Worm (Caenorhabditis elegans) whole organism, young adult: Measurements from ENCODE around the gene his-73.

Experiments
- B0035.1 ChIP-seq: sonication (generic microtip); optimal IDR thresholded peaks from 2 replicates; lab custom pipeline; 2016; ENCODE audit warnings: missing genetic modification characterization, mild to moderate bottlenecking, missing compliant biosample characterization, missing genotype, missing genetic modification reagents
- B0261.1 ChIP-seq: sonication (generic microtip); optimal IDR thresholded peaks from 2 replicates; lab custom pipeline; 2016; ENCODE audit warnings: mild to moderate bottlenecking, missing genetic modification characterization, moderate library complexity, missing compliant biosample characterization
- C17E4.6 ChIP-seq: fragments of 200-800 bp; sonication (Bioruptor generic); IDR thresholded peaks from 2 replicates; pipeline ENCODE4 v1.3.6; 2022; ENCODE audit warnings: missing genetic modification reagents, missing genetic modification characterization, missing compliant biosample characterization
- F23B12.7 ChIP-seq: sonication (generic microtip); optimal IDR thresholded peaks from 2 replicates; lab custom pipeline; 2017; ENCODE audit warnings: missing genetic modification characterization, mild to moderate bottlenecking, missing compliant biosample characterization, antibody characterized with exemption, moderate library complexity; ENCODE audit not compliant: insufficient read depth
- F37B4.10 ChIP-seq: fragments of 200-800 bp; sonication (Bioruptor generic); IDR thresholded peaks from 2 replicates; pipeline ENCODE4 v1.3.6; 2022; ENCODE audit warnings: missing genetic modification characterization, missing compliant biosample characterization
- F52B5.7 ChIP-seq: sonication (generic microtip); optimal IDR thresholded peaks from 2 replicates; lab custom pipeline; 2016; ENCODE audit warnings: mild to moderate bottlenecking, missing genetic modification characterization, missing compliant biosample characterization
- Y53G8AR.9 ChIP-seq: fragments of 200-800 bp; sonication (Bioruptor generic); conservative IDR thresholded peaks from 2 replicates; pipeline ENCODE4 v1.3.6; 2022; ENCODE audit warnings: missing genetic modification reagents, missing genetic modification characterization, missing compliant biosample characterization
- ZK185.1 ChIP-seq: sonication (generic microtip); optimal IDR thresholded peaks from 2 replicates; lab custom pipeline; 2016; ENCODE audit warnings: mild to moderate bottlenecking, missing genetic modification characterization, missing compliant biosample characterization; ENCODE audit not compliant: poor library complexity, severe bottlenecking
- athp-1 ChIP-seq: sonication (generic microtip); optimal IDR thresholded peaks from 2 replicates; lab custom pipeline; 2017; ENCODE audit warnings: mild to moderate bottlenecking, missing genetic modification characterization, missing compliant biosample characterization
- attf-3 ChIP-seq: fragments of 200-800 bp; sonication (Bioruptor generic); conservative IDR thresholded peaks from 2 replicates; pipeline ENCODE4 v1.3.6; 2022; ENCODE audit warnings: missing genetic modification reagents, missing genetic modification characterization, missing compliant biosample characterization
- cebp-1 ChIP-seq, 2 experiments: fragments of 200-800 bp in 1 of 2; sonication (Bioruptor generic) in 1 of 2; sonication (generic microtip) in 1 of 2; IDR thresholded peaks in 1 of 2; optimal IDR thresholded peaks in 1 of 2; 2 replicates each; pipeline versions ENCODE4 v1.3.6 to Lab custom; 2017 to 2022; ENCODE audit warnings: missing compliant biosample characterization in 2 of 2, missing genetic modification characterization in 2 of 2, mild to moderate bottlenecking in 1 of 2, missing genetic modification reagents in 1 of 2, moderate library complexity in 1 of 2
- ceh-100 ChIP-seq: fragments of 200-800 bp; sonication (Bioruptor generic); IDR thresholded peaks from 2 replicates; pipeline ENCODE4 v1.3.6; 2022; ENCODE audit warnings: missing genetic modification reagents, missing genetic modification characterization, missing compliant biosample characterization
- ceh-79 ChIP-seq: sonication (generic microtip); optimal IDR thresholded peaks from 2 replicates; lab custom pipeline; 2017; ENCODE audit warnings: mild to moderate bottlenecking, missing genetic modification characterization, missing compliant biosample characterization
- dpl-1 ChIP-seq: fragments of 150-350 bp; optimal IDR thresholded peaks from 2 replicates; lab custom pipeline; 2014; ENCODE audit warnings: missing biosample characterization, missing genetic modification reagents, missing genetic modification characterization
- egl-44 ChIP-seq: fragments of 200-800 bp; sonication (Bioruptor generic); IDR thresholded peaks from 2 replicates; pipeline ENCODE4 v1.3.6; 2022; ENCODE audit warnings: missing genetic modification reagents, missing genetic modification characterization, missing compliant biosample characterization
- egrh-3 ChIP-seq: fragments of 200-800 bp; sonication (Bioruptor generic); IDR thresholded peaks from 2 replicates; pipeline ENCODE4 v1.3.6; 2022; ENCODE audit warnings: missing genetic modification reagents, missing genetic modification characterization, missing compliant biosample characterization
- gei-17 ChIP-seq: fragments of 200-800 bp; sonication (Bioruptor generic); optimal IDR thresholded peaks from 2 replicates; lab custom pipeline; 2018; ENCODE audit warnings: mild to moderate bottlenecking, missing genetic modification characterization, missing compliant biosample characterization
- hmg-1.2 ChIP-seq: fragments of 200-800 bp; sonication (Bioruptor generic); IDR thresholded peaks from 2 replicates; pipeline ENCODE4 v1.3.6; 2022; ENCODE audit warnings: missing genetic modification reagents, missing genetic modification characterization, missing compliant biosample characterization
- hmg-20 ChIP-seq: fragments of 200-800 bp; sonication (Bioruptor generic); IDR thresholded peaks from 2 replicates; pipeline ENCODE4 v1.3.6; 2022; ENCODE audit warnings: missing genetic modification reagents, missing genetic modification characterization, missing compliant biosample characterization
- let-607 ChIP-seq, 2 experiments: fragments of 200-800 bp in 1 of 2; sonication (Bioruptor generic) in 1 of 2; sonication (generic microtip) in 1 of 2; optimal IDR thresholded peaks; 2 replicates each; lab custom pipeline; 2016 to 2018; ENCODE audit warnings: mild to moderate bottlenecking in 2 of 2, missing compliant biosample characterization in 2 of 2, missing genetic modification characterization in 2 of 2, moderate library complexity in 2 of 2, missing genotype in 1 of 2
- lin-35 ChIP-seq, 3 experiments: fragments of 150-350 bp in 2 of 3; sonication (generic microtip) in 1 of 3; optimal IDR thresholded peaks; 2 replicates each; lab custom pipeline; 2014 to 2018; ENCODE audit warnings: missing biosample characterization in 3 of 3, missing genetic modification characterization in 3 of 3, missing genetic modification reagents in 3 of 3
- lin-54 ChIP-seq: fragments of 200-800 bp; sonication (Bioruptor generic); optimal IDR thresholded peaks from 2 replicates; lab custom pipeline; 2018; ENCODE audit warnings: mild to moderate bottlenecking, missing genetic modification characterization, missing compliant biosample characterization
- lsl-1 ChIP-seq: fragments of 200-800 bp; sonication (Bioruptor generic); optimal IDR thresholded peaks from 2 replicates; lab custom pipeline; 2018; ENCODE audit warnings: mild to moderate bottlenecking, missing genetic modification characterization, moderate library complexity, missing compliant biosample characterization
- madf-10 ChIP-seq: sonication (generic microtip); optimal IDR thresholded peaks from 2 replicates; lab custom pipeline; 2016; ENCODE audit warnings: mild to moderate bottlenecking, missing genetic modification characterization, missing compliant biosample characterization
- madf-6 ChIP-seq: fragments of 200-800 bp; sonication (Bioruptor generic); IDR thresholded peaks from 2 replicates; pipeline ENCODE4 v1.3.6; 2022; ENCODE audit warnings: missing genetic modification reagents, missing genetic modification characterization, missing compliant biosample characterization
- mcd-1 ChIP-seq: fragments of 200-800 bp; sonication (Bioruptor generic); IDR thresholded peaks from 2 replicates; pipeline ENCODE4 v1.3.6; 2022; ENCODE audit warnings: missing genetic modification reagents, missing genetic modification characterization, missing compliant biosample characterization
- mel-28 ChIP-seq: sonication (generic microtip); optimal IDR thresholded peaks from 2 replicates; lab custom pipeline; 2016; ENCODE audit warnings: borderline replicate concordance, mild to moderate bottlenecking, missing genetic modification characterization, missing compliant biosample characterization
- mxl-1 ChIP-seq: sonication (generic microtip); optimal IDR thresholded peaks from 2 replicates; lab custom pipeline; 2016; ENCODE audit warnings: missing genetic modification characterization, missing compliant biosample characterization
- nhr-80 ChIP-seq: sonication (generic microtip); optimal IDR thresholded peaks from 2 replicates; lab custom pipeline; 2016; ENCODE audit warnings: missing genetic modification characterization, missing compliant biosample characterization
- nhr-90 ChIP-seq: sonication (generic microtip); optimal IDR thresholded peaks from 2 replicates; lab custom pipeline; 2016; ENCODE audit warnings: missing genotype, mild to moderate bottlenecking, missing genetic modification characterization, missing compliant biosample characterization
- pha-4 ChIP-seq: fragments of 150-350 bp; sonication (generic microtip); optimal IDR thresholded peaks from 2 replicates; lab custom pipeline; 2014; ENCODE audit warnings: missing biosample characterization, missing genetic modification reagents, missing genetic modification characterization
- rpc-1 ChIP-seq, 2 experiments: fragments of 150-350 bp in 1 of 2; sonication (generic microtip) in 1 of 2; optimal IDR thresholded peaks; 2 replicates each; lab custom pipeline; 2014 to 2018; ENCODE audit warnings: missing biosample characterization in 1 of 2, missing genetic modification characterization in 1 of 2, missing genetic modification reagents in 1 of 2, missing genotype in 1 of 2
- sptf-2 ChIP-seq: fragments of 200-800 bp; sonication (Bioruptor generic); optimal IDR thresholded peaks from 2 replicates; lab custom pipeline; 2018; ENCODE audit warnings: mild to moderate bottlenecking, missing genetic modification characterization, missing compliant biosample characterization
- tbp1 ChIP-seq: fragments of 200-800 bp; sonication (Bioruptor generic); optimal IDR thresholded peaks from 2 replicates; lab custom pipeline; 2018; ENCODE audit warnings: mild to moderate bottlenecking, missing genetic modification characterization, missing compliant biosample characterization
- tbx-9 ChIP-seq: sonication (generic microtip); optimal IDR thresholded peaks from 2 replicates; lab custom pipeline; 2016; ENCODE audit warnings: borderline replicate concordance, missing genetic modification characterization, inconsistent platforms, missing compliant biosample characterization
- zfh-2 ChIP-seq: fragments of 200-800 bp; sonication (Bioruptor generic); conservative IDR thresholded peaks from 2 replicates; pipeline ENCODE4 v1.3.6; 2022; ENCODE audit warnings: missing genetic modification reagents, missing genetic modification characterization, missing compliant biosample characterization

The his-73 gene

DNA sequence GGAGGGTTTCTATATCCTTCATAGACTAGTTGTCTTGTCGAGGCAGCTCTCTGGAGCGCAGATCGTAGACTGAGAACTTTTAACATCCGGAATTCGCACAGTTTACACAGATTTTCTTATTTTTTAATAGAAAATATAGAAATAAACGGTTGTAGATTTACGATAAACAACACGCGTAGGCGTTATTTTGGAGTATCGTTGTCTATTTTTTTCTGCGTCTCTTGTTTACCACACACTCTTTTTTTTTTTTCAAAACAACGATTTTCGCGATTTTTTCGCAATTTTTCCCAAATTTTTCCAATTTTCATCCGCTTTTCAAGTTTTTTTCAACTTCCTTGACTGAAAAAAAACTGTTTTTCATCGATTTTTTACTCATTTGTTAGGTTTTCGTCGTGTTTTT lies 3.7 kb downstream of the his-73 start, which contains the start of gene mecr-1:
TSS of gene mecr-1 (minus strand) at position 127 of the 400 bp plus-strand sequence.
- TF ChIP-seq hmg-20 (GFP tag; lab: Robert Waterston, UW), result no peak
- peak; percentile 86 for TF ChIP-seq hmg-1.2
- peak; percentile 97 for TF ChIP-seq attf-3 (GFP tag; lab: Robert Waterston, UW)
- TF ChIP-seq ceh-100, result peak; percentile 32; the same call in 1 of the 2 replicates
- TF ChIP-seq nhr-90, result no peak
- peak; percentile 6 for TF ChIP-seq lsl-1

DNA sequence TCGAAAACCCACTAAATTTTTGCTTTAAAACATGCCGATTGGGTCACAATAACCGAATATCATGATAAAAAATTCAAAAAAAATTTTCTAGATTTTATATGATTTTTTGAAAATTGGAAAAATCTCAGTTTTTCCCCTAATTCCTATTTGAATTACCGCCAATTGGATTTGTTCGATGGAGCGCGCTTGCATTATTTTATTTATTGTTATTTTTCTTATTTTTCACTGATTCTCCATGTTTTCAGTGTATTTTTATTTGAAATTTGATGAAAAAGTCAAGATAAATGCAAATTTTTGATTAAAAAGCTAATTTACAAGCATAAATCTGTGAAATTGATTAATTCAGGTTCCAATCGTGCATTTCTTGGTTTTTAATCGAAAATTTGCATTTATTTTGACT lies 4.6 kb downstream of the his-73 start:
- TF ChIP-seq mcd-1 (peak; percentile 37; the same call in 1 of the 2 replicates), lin-54 (GFP tag; lab: Kevin White, UChicago) (peak; percentile 3), madf-6 (peak; percentile 29; the same call in 1 of the 2 replicates), B0261.1 (tag; lab: Kevin White, UChicago) (no peak)

DNA sequence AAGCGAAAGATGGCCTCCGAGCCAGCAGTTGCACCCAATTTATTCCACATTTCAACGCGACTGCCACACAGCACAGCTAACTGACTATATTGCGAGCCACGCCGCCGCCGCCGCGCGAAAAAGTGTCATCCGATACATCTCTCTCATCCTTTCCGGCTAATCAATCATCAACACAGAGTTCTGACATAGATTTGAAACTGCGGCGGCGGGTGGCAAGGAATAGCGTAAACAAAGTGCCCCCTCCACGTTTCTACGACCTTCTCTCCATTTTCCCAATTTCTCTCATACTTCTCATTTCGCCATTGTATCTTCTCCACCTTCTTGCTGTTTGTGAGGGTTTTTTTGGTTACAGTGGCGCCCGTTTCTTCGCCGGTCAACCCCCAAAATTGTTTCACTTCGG lies 5.9 kb downstream of the his-73 start:
- TF ChIP-seq F23B12.7 (tag; lab: Kevin White, UChicago) (no peak), egl-44 (no peak), B0035.1 (no peak), tbx-9 (tag; lab: Kevin White, UChicago) (no peak), pha-4 (tag; lab: Kevin White, UChicago) (no peak), athp-1 (tag; lab: Kevin White, UChicago) (no peak), gei-17 (GFP tag; lab: Kevin White, UChicago) (no peak), tbp1 (GFP tag; lab: Kevin White, UChicago) (no peak), egrh-3 (GFP tag; lab: Robert Waterston, UW) (peak; percentile 10; the same call in 1 of the 2 replicates), madf-10 (tag; lab: Kevin White, UChicago) (peak; percentile 26), sptf-2 (no peak), lsl-1 (no peak), F52B5.7 (no peak), zfh-2 (GFP tag; lab: Robert Waterston, UW) (peak; percentile 67), rpc-1 (optimal IDR thresholded peaks at IDR 0.05; lab: Kevin White, UChicago) (no peak), rpc-1 (tag; optimal IDR thresholded peaks at IDR 0.05; lab: Kevin White, UChicago) (no peak), F37B4.10 (GFP tag; lab: Robert Waterston, UW) (no peak), dpl-1 (no peak), madf-6 (no peak), lin-35 (GFP tag; optimal IDR thresholded peaks at IDR 0.05; lab: Kevin White, UChicago) (no peak), C17E4.6 (no peak), mcd-1 (peak; percentile 33; the same call in 1 of the 2 replicates), mxl-1 (tag; lab: Kevin White, UChicago) (no peak), cebp-1 (GFP tag; IDR thresholded peaks at IDR 0.05; lab: Robert Waterston, UW) (no peak), cebp-1 (tag; optimal IDR thresholded peaks at IDR 0.05; lab: Kevin White, UChicago) (peak; percentile 10), ceh-79 (tag; lab: Kevin White, UChicago) (no peak), mel-28 (tag; lab: Kevin White, UChicago) (no peak)

ce11 chrII:13190412-13190811 lies 6.9 kb downstream of the his-73 start:
- peak; percentile 77 to 83 for TF ChIP-seq let-607 (tag; optimal IDR thresholded peaks at IDR 0.05; lab: Kevin White, UChicago)
- TF ChIP-seq B0035.1, result no peak
- peak; percentile 50 for TF ChIP-seq nhr-80 (tag; lab: Kevin White, UChicago)
- TF ChIP-seq ZK185.1 (tag; lab: Kevin White, UChicago), result no peak
- TF ChIP-seq Y53G8AR.9 (GFP tag; lab: Robert Waterston, UW), result no peak
